Fruit fly (Drosophila melanogaster): ENCODE results near the gene Fum3.

Gene Fum3

dm6 chr3L:11422338-11422802 is 43.3 kb downstream of the Fum3 start:
- TF ChIP-seq CG10669 (GFP tag; optimal IDR thresholded peaks at IDR 0.05) (no peak), CG10631 (GFP tag; optimal IDR thresholded peaks at IDR 0.05) (no peak), CG1621 (tag; optimal IDR thresholded peaks at IDR 0.05) (no peak), CG6808 (GFP tag; optimal IDR thresholded peaks at IDR 0.05) (peak; percentile 21), CG9139 (GFP tag; optimal IDR thresholded peaks at IDR 0.05) (no peak), CG4318 (GFP tag; optimal IDR thresholded peaks at IDR 0.05) (no peak), OdsH (GFP tag; optimal IDR thresholded peaks at IDR 0.05) (peak; percentile 2), CG6276 (GFP tag; optimal IDR thresholded peaks at IDR 0.05) (no peak), fkh (GFP tag; optimal IDR thresholded peaks at IDR 0.05) (peak; percentile 24), spab (GFP tag; optimal IDR thresholded peaks at IDR 0.05) (peak; percentile 17), CG7368 (GFP tag; optimal IDR thresholded peaks at IDR 0.05) (no peak), esn (GFP tag; optimal IDR thresholded peaks at IDR 0.05) (peak; percentile 55), Eip75B (GFP tag; optimal IDR thresholded peaks at IDR 0.05) (peak; percentile 5), net (GFP tag; optimal IDR thresholded peaks at IDR 0.05) (no peak), Hr38 (GFP tag; optimal IDR thresholded peaks at IDR 0.05) (no peak), salr (GFP tag; optimal IDR thresholded peaks at IDR 0.05) (no peak), dac (GFP tag; optimal IDR thresholded peaks at IDR 0.05) (no peak), CG8632 (GFP tag; optimal IDR thresholded peaks at IDR 0.05) (no peak), Lpt (GFP tag; optimal IDR thresholded peaks at IDR 0.05) (no peak), Eip93F (GFP tag; optimal IDR thresholded peaks at IDR 0.05) (no peak), Hr4 (GFP tag; optimal IDR thresholded peaks at IDR 0.05) (no peak), Hr39 (GFP tag; optimal IDR thresholded peaks at IDR 0.05) (peak; percentile 26), CG31627 (GFP tag; optimal IDR thresholded peaks at IDR 0.05) (peak; percentile 19), CG15336 (GFP tag; IDR thresholded peaks at IDR 0.05) (no peak), CG8319 (GFP tag; optimal IDR thresholded peaks at IDR 0.05) (no peak), Ets21C (GFP tag; optimal IDR thresholded peaks at IDR 0.05) (no peak), Sox15 (GFP tag; optimal IDR thresholded peaks at IDR 0.05) (no peak), vri (GFP tag; optimal IDR thresholded peaks at IDR 0.05) (no peak), fd85E (GFP tag; optimal IDR thresholded peaks at IDR 0.05) (no peak), fd59A (GFP tag; optimal IDR thresholded peaks at IDR 0.05) (peak; percentile 4), CG6163 (GFP tag; IDR thresholded peaks at IDR 0.05) (no peak), svp (GFP tag) (peak; percentile 27), topi (GFP tag; optimal IDR thresholded peaks at IDR 0.05) (peak; percentile 38), pdm3 (GFP tag; optimal IDR thresholded peaks at IDR 0.05) (no peak), Smox (GFP tag; optimal IDR thresholded peaks at IDR 0.05) (peak; percentile 42), CG6792 (GFP tag; optimal IDR thresholded peaks at IDR 0.05) (peak; percentile 17), Sox102F (GFP tag; optimal IDR thresholded peaks at IDR 0.05) (peak; percentile 12), eg (GFP tag; IDR thresholded peaks at IDR 0.05) (no peak), achi (GFP tag; optimal IDR thresholded peaks at IDR 0.05) (no peak), CG3032 (tag; optimal IDR thresholded peaks at IDR 0.05) (peak; percentile 0), CG6854 (GFP tag; optimal IDR thresholded peaks at IDR 0.05) (no peak), CG34406 (GFP tag; optimal IDR thresholded peaks at IDR 0.05) (peak; percentile 11), Ets96B (tag; optimal IDR thresholded peaks at IDR 0.05) (no peak), ss (GFP tag; optimal IDR thresholded peaks at IDR 0.05) (peak in 1 of 2 experiments; percentile 9), CG11902 (GFP tag; optimal IDR thresholded peaks at IDR 0.05) (no peak), dsx (GFP tag; optimal IDR thresholded peaks at IDR 0.05; ENCODE audit: poor library complexity, severe bottlenecking) (no peak), lz (GFP tag; optimal IDR thresholded peaks at IDR 0.05) (peak; percentile 31), Met (GFP tag; optimal IDR thresholded peaks at IDR 0.05) (peak; percentile 53), CG11294 (GFP tag; IDR thresholded peaks at IDR 0.05) (no peak), acj6 (GFP tag; optimal IDR thresholded peaks at IDR 0.05) (peak; percentile 25), CG8119 (GFP tag; IDR thresholded peaks at IDR 0.05) (no peak), Sox14 (GFP tag; optimal IDR thresholded peaks at IDR 0.05) (peak; percentile 3), CG11762 (GFP tag; optimal IDR thresholded peaks at IDR 0.05; ENCODE audit: insufficient read depth) (no peak)
